Fruit fly (Drosophila melanogaster): ENCODE data around the gene Osi1.

Gene Osi1

DNA sequence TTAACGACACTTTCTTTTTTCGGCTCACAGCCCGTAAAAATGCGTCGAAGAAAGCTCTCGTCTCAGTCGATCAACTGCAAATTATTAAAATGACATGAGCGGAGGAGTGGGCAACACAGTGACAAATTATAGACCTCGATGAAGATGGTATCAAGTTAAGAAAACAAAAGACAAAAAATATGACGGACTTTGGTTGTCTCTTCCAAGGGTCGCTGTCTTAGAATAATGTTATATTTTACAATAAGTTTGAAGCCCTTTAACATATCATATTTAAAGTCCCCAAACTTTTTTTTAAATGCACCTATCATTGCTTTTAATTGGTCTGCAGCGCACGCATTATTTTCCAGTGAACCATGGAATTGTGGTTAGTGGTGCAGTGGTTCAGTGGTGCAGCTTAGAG, 26.4 kb downstream of the Osi1 start:
- TF ChIP-seq psq (optimal IDR thresholded peaks at IDR 0.05) (no peak), usp (GFP tag; optimal IDR thresholded peaks at IDR 0.05) (no peak), CG8478 (optimal IDR thresholded peaks at IDR 0.05) (no peak), EcR (GFP tag; optimal IDR thresholded peaks at IDR 0.05) (no peak), pan (optimal IDR thresholded peaks at IDR 0.05) (no peak), Dll (optimal IDR thresholded peaks at IDR 0.05) (no peak)

DNA sequence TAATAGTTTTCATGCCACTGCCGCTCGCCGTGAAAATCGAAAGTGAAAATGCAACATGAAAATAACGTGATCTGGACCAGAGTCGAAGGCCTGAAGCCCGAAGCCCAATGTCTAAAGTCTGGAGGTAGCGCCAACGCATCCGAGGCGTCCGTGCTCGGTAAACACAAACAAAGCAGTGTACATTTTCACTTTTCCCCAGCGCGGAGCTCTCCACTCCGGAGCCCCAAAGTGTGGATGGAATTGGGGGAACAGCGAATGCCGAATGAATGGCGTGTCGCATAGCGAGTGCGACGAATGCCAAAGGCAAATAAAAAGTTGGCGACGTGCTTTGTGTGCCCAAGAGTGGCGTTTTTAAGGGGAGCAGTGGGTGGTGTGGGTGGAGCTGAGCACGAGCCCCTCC, 29.7 kb downstream of the Osi1 start:
- TF ChIP-seq pan (optimal IDR thresholded peaks at IDR 0.05) (no peak), psq (optimal IDR thresholded peaks at IDR 0.05) (no peak), usp (GFP tag; optimal IDR thresholded peaks at IDR 0.05) (no peak), Dll (optimal IDR thresholded peaks at IDR 0.05) (no peak), CG8478 (optimal IDR thresholded peaks at IDR 0.05) (no peak), EcR (GFP tag; optimal IDR thresholded peaks at IDR 0.05) (no peak)

- TF ChIP-seq usp (GFP tag; optimal IDR thresholded peaks at IDR 0.05) (no peak), CG8478 (optimal IDR thresholded peaks at IDR 0.05) (no peak), pan (optimal IDR thresholded peaks at IDR 0.05) (no peak), psq (optimal IDR thresholded peaks at IDR 0.05) (no peak), EcR (GFP tag; optimal IDR thresholded peaks at IDR 0.05) (no peak), Dll (optimal IDR thresholded peaks at IDR 0.05) (no peak)
These were observed 35.7 kb downstream of the Osi1 start, which contains the start of gene Osi2 for dm6 chr3R:6209073-6209472. Gene Osi2, plus strand, starts transcription at chr3R:6209373.

- TF ChIP-seq psq (optimal IDR thresholded peaks at IDR 0.05): no peak
- no peak for TF ChIP-seq EcR (GFP tag; optimal IDR thresholded peaks at IDR 0.05)
- no peak for TF ChIP-seq CG8478 (optimal IDR thresholded peaks at IDR 0.05)
- no peak for TF ChIP-seq Dll (optimal IDR thresholded peaks at IDR 0.05)
- TF ChIP-seq pan (optimal IDR thresholded peaks at IDR 0.05): no peak
- no peak for TF ChIP-seq usp (GFP tag; optimal IDR thresholded peaks at IDR 0.05)
These were observed 37.1 kb downstream of the Osi1 start for dm6 chr3R:6210266-6211040.

DNA sequence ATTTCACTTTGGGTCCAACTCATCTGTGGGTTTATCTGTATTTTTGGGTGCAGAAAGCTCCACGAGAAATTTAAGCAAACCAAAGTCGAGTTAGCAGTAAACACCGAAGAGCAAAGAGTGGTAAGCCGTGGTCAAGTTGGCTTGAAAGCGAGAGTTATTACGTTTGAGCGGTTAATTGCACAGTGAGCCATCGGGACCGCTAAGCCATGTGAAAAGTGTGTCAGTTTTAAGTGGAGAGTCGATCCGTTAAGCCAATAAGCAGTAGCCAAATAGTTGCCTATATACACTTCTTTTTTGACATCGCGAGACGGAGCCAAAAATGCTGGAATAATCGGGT, 37.7 kb downstream of the Osi1 start:
- TF ChIP-seq usp (GFP tag; optimal IDR thresholded peaks at IDR 0.05) (no peak), pan (optimal IDR thresholded peaks at IDR 0.05) (no peak), EcR (GFP tag; optimal IDR thresholded peaks at IDR 0.05) (no peak), CG8478 (optimal IDR thresholded peaks at IDR 0.05) (no peak), Dll (optimal IDR thresholded peaks at IDR 0.05) (no peak), psq (optimal IDR thresholded peaks at IDR 0.05) (no peak)

DNA sequence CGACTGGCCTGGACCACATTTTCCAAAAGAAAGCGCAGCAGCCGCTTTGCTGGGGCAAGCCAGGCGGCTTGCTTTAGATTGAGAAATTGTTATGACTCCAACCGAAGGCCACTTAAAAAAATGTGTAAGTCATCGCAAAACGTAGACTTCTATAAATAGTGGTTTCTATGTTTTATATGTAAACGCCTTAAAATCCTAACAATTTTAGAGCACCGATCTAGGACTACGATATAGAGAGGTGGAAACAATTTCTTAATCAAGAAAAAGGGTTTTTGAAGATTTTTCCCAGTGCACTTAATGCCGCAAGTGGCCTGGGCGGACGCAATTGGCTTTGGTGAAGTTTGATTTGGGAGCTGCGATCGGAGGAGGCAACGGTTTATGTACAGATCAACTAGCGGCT, 40.9 kb downstream of the Osi1 start:
- no peak for TF ChIP-seq usp (GFP tag; optimal IDR thresholded peaks at IDR 0.05)
- no peak for TF ChIP-seq psq (optimal IDR thresholded peaks at IDR 0.05)
- TF ChIP-seq CG8478 (optimal IDR thresholded peaks at IDR 0.05): no peak
- no peak for TF ChIP-seq EcR (GFP tag; optimal IDR thresholded peaks at IDR 0.05)
- TF ChIP-seq Dll (optimal IDR thresholded peaks at IDR 0.05): no peak

DNA sequence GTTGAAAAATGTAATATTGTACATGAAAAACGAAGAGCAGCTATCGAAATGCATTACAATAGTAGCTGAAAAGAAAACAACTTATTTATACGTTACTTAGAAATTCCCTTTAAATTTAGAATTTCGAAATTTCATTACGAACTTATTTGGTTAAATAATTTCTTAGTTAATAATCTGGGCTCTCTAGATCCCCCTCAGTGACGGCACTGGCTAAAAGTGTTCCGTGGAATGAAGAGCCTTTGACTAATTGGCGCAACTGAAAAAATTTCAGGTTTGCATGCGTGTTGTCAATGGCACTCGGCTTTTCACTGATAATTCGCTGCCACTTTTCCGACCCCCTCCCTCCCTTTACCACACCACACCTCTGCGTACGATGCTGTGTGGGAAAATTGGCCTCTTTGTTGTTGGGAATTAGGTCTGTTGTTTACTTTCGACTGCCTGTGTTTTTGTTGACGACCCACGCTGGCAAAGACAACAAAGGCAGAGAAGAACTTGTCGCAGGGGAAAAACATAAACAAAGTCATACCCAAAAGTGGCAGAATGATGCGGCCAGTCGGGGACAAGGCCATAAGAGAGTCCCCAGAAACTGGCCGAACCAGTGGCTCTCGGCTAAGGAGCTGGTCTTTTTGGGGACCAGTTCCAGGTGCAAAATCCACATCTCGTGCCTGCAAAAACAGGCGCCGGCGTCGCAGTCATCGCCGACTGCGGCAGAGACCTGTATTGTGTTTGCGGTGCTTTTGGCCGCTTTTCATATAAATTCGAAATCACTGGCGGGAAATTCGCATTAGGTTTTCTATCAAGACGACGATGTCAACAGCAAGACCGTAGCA, 41.9 kb downstream of the Osi1 start, which contains the start of gene Osi3:
Gene Osi3, plus strand, starts transcription at position 780 of the 830 bp plus-strand sequence.
- TF ChIP-seq Dll (optimal IDR thresholded peaks at IDR 0.05) (no peak), CG8478 (optimal IDR thresholded peaks at IDR 0.05) (no peak), pan (optimal IDR thresholded peaks at IDR 0.05) (no peak), usp (GFP tag; optimal IDR thresholded peaks at IDR 0.05) (no peak), psq (optimal IDR thresholded peaks at IDR 0.05) (no peak), EcR (GFP tag; optimal IDR thresholded peaks at IDR 0.05) (no peak)

DNA sequence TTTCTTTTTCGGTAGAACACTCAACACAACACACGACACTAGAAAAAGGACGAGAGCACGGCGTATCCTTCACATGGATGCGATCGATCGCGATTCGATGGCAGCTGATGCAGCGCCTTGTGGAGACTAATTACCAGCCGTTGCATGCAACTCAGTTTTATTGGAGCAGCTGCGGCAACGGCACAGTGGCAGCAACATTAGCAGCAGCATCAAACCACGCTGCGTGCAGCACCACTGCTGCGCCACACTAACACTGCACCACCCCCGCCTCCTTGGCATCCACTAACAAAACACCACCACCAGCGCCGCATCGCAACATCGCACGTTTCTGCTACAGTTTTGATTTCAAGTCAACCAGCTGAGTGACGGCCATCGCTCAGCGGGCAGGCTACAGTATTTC, 48.3 kb downstream of the Osi1 start, which contains the start of gene Osi4:
Gene Osi4, minus strand, starts transcription at position 101 of the 400 bp plus-strand sequence.
- TF ChIP-seq Dll (optimal IDR thresholded peaks at IDR 0.05) (no peak), usp (GFP tag; optimal IDR thresholded peaks at IDR 0.05) (no peak), EcR (GFP tag; optimal IDR thresholded peaks at IDR 0.05) (no peak), CG8478 (optimal IDR thresholded peaks at IDR 0.05) (no peak), pan (optimal IDR thresholded peaks at IDR 0.05) (no peak), psq (optimal IDR thresholded peaks at IDR 0.05) (no peak)

dm6 chr3R:6222119-6222518, 48.8 kb downstream of the Osi1 start:
- no peak for TF ChIP-seq EcR (GFP tag; optimal IDR thresholded peaks at IDR 0.05)
- no peak for TF ChIP-seq Dll (optimal IDR thresholded peaks at IDR 0.05)
- no peak for TF ChIP-seq psq (optimal IDR thresholded peaks at IDR 0.05)
- no peak for TF ChIP-seq pan (optimal IDR thresholded peaks at IDR 0.05)
- no peak for TF ChIP-seq CG8478 (optimal IDR thresholded peaks at IDR 0.05)
- no peak for TF ChIP-seq usp (GFP tag; optimal IDR thresholded peaks at IDR 0.05)
